Fruit fly (Drosophila melanogaster): ENCODE data around the gene ERR.

Gene ERR

DNA sequence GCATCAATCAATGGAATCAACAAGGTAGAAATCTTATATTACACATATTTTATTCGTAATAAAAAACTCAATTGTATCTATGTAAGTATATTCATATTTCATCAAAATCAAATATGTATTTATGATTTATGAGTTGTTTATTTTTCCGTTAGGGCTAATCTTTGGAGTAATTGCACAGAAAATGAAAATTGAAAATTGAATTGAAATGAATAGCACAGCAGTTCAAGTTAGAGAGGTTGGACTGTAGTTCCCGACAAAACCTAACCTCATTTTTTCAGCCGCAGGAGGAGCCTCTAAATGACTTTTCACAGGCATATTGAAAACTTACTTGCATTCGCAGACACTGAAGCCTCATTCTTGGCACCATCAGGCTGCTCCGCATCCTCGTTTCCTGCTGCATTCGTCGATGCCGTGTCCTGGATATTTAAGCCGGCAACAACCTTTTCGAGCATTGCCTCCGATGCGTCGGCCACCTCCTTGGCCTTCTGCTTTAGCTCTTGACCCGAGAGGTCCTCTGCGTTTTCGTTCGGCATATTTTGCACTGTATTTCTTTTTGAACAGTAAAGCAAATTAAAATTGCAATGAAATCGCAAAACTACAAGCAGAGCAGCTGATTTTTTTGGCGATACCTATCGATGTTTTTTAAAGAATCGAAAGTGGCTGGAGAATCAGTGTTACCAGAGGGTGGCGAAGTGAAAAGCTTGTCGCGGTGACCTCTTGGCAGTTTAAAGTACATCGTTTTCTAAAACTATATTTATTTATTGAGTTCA lies 8.5 kb downstream of the ERR start, which contains the start of gene Nmt (continued):
- TF ChIP-seq slou (GFP tag; optimal IDR thresholded peaks at IDR 0.05) (no peak), Elba2 (GFP tag; optimal IDR thresholded peaks at IDR 0.05) (no peak), Spps (tag; optimal IDR thresholded peaks at IDR 0.05) (no peak), hkb (optimal IDR thresholded peaks at IDR 0.05) (no peak), hkb (GFP tag; IDR thresholded peaks at IDR 0.05) (0 out of 2 replicates have a peak, but pooled peaks have one; percentile 26), Antp (GFP tag; optimal IDR thresholded peaks at IDR 0.05) (no peak), jing (GFP tag; optimal IDR thresholded peaks at IDR 0.05) (no peak), MTF-1 (GFP tag; optimal IDR thresholded peaks at IDR 0.05; ENCODE audit: borderline replicate concordance) (no peak), hbn (GFP tag; IDR thresholded peaks at IDR 0.05; ENCODE audit: partially characterized antibody) (peak; percentile 86), CG3847 (GFP tag; IDR thresholded peaks at IDR 0.05) (peak; percentile 25), CG11696 (GFP tag; IDR thresholded peaks at IDR 0.05) (no peak), Gsc (GFP tag; IDR thresholded peaks at IDR 0.05) (no peak), Ada2b (GFP tag; IDR thresholded peaks at IDR 0.05) (0 out of 2 replicates have a peak, but pooled peaks have one; percentile 36), dan (GFP tag; IDR thresholded peaks at IDR 0.05) (no peak), zfh2 (GFP tag; optimal IDR thresholded peaks at IDR 0.05) (peak; percentile 25), Blimp-1 (GFP tag; optimal IDR thresholded peaks at IDR 0.05) (peak; percentile 16), CG14965 (GFP tag; optimal IDR thresholded peaks at IDR 0.05; ENCODE audit: borderline replicate concordance) (no peak), CG12659 (GFP tag; optimal IDR thresholded peaks at IDR 0.05) (peak; percentile 6), CG6765 (GFP tag; optimal IDR thresholded peaks at IDR 0.05) (no peak), CG17612 (GFP tag; IDR thresholded peaks at IDR 0.05) (no peak), caup (GFP tag; optimal IDR thresholded peaks at IDR 0.05; ENCODE audit: severe bottlenecking) (no peak), CkIIα-i1 (GFP tag; IDR thresholded peaks at IDR 0.05) (no peak), Chrac-16 (GFP tag; optimal IDR thresholded peaks at IDR 0.05) (no peak), Hmr (GFP tag; optimal IDR thresholded peaks at IDR 0.05) (peak; percentile 28), CG3281 (GFP tag; optimal IDR thresholded peaks at IDR 0.05) (no peak), Lim3 (GFP tag; IDR thresholded peaks at IDR 0.05) (no peak), CG14050 (GFP tag; IDR thresholded peaks at IDR 0.05) (no peak), CG12236 (GFP tag; optimal IDR thresholded peaks at IDR 0.05) (no peak), Hsf (GFP tag; optimal IDR thresholded peaks at IDR 0.05) (peak; percentile 30), Abd-B (GFP tag; optimal IDR thresholded peaks at IDR 0.05) (no peak), ac (GFP tag; optimal IDR thresholded peaks at IDR 0.05) (no peak), CG6175 (GFP tag; IDR thresholded peaks at IDR 0.05) (no peak), dmrt99B (tag; optimal IDR thresholded peaks at IDR 0.05) (no peak), Rfx (GFP tag; IDR thresholded peaks at IDR 0.05) (no peak), CG14667 (GFP tag; IDR thresholded peaks at IDR 0.05) (peak; percentile 36; the same call in 1 of the 2 replicates), Sox102F (GFP tag; optimal IDR thresholded peaks at IDR 0.05) (peak; percentile 57), Sry-β (GFP tag; optimal IDR thresholded peaks at IDR 0.05) (no peak), CG12942 (GFP tag; optimal IDR thresholded peaks at IDR 0.05) (peak; percentile 14), Dek (tag; optimal IDR thresholded peaks at IDR 0.05) (peak; percentile 17), nmo (GFP tag; optimal IDR thresholded peaks at IDR 0.05) (no peak), sim (GFP tag; IDR thresholded peaks at IDR 0.05) (no peak), CG6254 (GFP tag; optimal IDR thresholded peaks at IDR 0.05) (no peak), schlank (tag; optimal IDR thresholded peaks at IDR 0.05) (no peak), CG9817 (tag; optimal IDR thresholded peaks at IDR 0.05) (peak; percentile 2), Mrtf (GFP tag; IDR thresholded peaks at IDR 0.05) (no peak), CG12391 (tag; optimal IDR thresholded peaks at IDR 0.05) (peak; percentile 22), MESR4 (GFP tag; optimal IDR thresholded peaks at IDR 0.05) (peak; percentile 45), CG17359 (tag; optimal IDR thresholded peaks at IDR 0.05) (peak; percentile 26), CG4282 (GFP tag; optimal IDR thresholded peaks at IDR 0.05) (no peak), zfh1 (GFP tag; IDR thresholded peaks at IDR 0.05) (no peak)

Data from whole organism, embryonic.